Worm (Caenorhabditis elegans) whole organism, young adult: ENCODE data around the gene trpp-11.
A peak's percentile ranks its signal among the peaks of the same experiment; 100 is the strongest.

ENCODE experiments used
- C06A6.2 ChIP-seq: fragments of 200-800 bp; sonication (Bioruptor generic); conservative IDR thresholded peaks from 2 replicates; pipeline ENCODE4 v1.3.6; 2022; ENCODE audit warnings: missing genetic modification characterization, missing compliant biosample characterization
- F23B12.7 ChIP-seq: sonication (generic microtip); optimal IDR thresholded peaks from 2 replicates; lab custom pipeline; 2017; ENCODE audit warnings: missing genetic modification characterization, mild to moderate bottlenecking, missing compliant biosample characterization, antibody characterized with exemption, moderate library complexity; ENCODE audit not compliant: insufficient read depth
- F33H1.4 ChIP-seq: fragments of 200-800 bp; sonication (Bioruptor generic); IDR thresholded peaks from 2 replicates; pipeline ENCODE4 v1.3.6; 2022; ENCODE audit warnings: missing genetic modification reagents, missing genetic modification characterization, missing compliant biosample characterization
- F37B4.10 ChIP-seq: fragments of 200-800 bp; sonication (Bioruptor generic); IDR thresholded peaks from 2 replicates; pipeline ENCODE4 v1.3.6; 2022; ENCODE audit warnings: missing genetic modification characterization, missing compliant biosample characterization
- F52B5.7 ChIP-seq: sonication (generic microtip); optimal IDR thresholded peaks from 2 replicates; lab custom pipeline; 2016; ENCODE audit warnings: mild to moderate bottlenecking, missing genetic modification characterization, missing compliant biosample characterization
- F57C9.4 ChIP-seq: sonication (generic microtip); optimal IDR thresholded peaks from 2 replicates; lab custom pipeline; 2017; ENCODE audit warnings: mild to moderate bottlenecking, missing genetic modification characterization, missing compliant biosample characterization
- K11D2.4 ChIP-seq: fragments of 200-800 bp; sonication (Bioruptor generic); IDR thresholded peaks from 2 replicates; pipeline ENCODE4 v1.3.6; 2022; ENCODE audit warnings: missing genetic modification reagents, missing genetic modification characterization, missing compliant biosample characterization
- K12H6.12 ChIP-seq: fragments of 200-800 bp; sonication (Bioruptor generic); optimal IDR thresholded peaks from 2 replicates; lab custom pipeline; 2018; ENCODE audit warnings: mild to moderate bottlenecking, missing genetic modification characterization, missing compliant biosample characterization
- T07F8.4 ChIP-seq: sonication (generic microtip); optimal IDR thresholded peaks from 2 replicates; lab custom pipeline; 2016; ENCODE audit warnings: mild to moderate bottlenecking, missing genetic modification characterization, moderate library complexity, missing compliant biosample characterization
- Y67H2A.10 ChIP-seq: fragments of 200-800 bp; sonication (Bioruptor generic); conservative IDR thresholded peaks from 2 replicates; pipeline ENCODE4 v1.3.6; 2022; ENCODE audit warnings: missing genetic modification reagents, missing genetic modification characterization, missing compliant biosample characterization
- attf-3 ChIP-seq: fragments of 200-800 bp; sonication (Bioruptor generic); conservative IDR thresholded peaks from 2 replicates; pipeline ENCODE4 v1.3.6; 2022; ENCODE audit warnings: missing genetic modification reagents, missing genetic modification characterization, missing compliant biosample characterization
- attf-6 ChIP-seq: fragments of 200-800 bp; sonication (Bioruptor generic); IDR thresholded peaks from 2 replicates; pipeline ENCODE4 v1.3.6; 2022; ENCODE audit warnings: missing genetic modification reagents, missing genetic modification characterization, missing compliant biosample characterization
- bed-1 ChIP-seq: fragments of 200-800 bp; sonication (Bioruptor generic); IDR thresholded peaks from 2 replicates; pipeline ENCODE4 v1.3.6; 2022; ENCODE audit warnings: missing genetic modification reagents, missing genetic modification characterization, missing compliant biosample characterization
- bed-2 ChIP-seq: fragments of 200-800 bp; sonication (Bioruptor generic); IDR thresholded peaks from 2 replicates; pipeline ENCODE4 v1.3.6; 2022; ENCODE audit warnings: missing genetic modification reagents, missing genetic modification characterization, missing compliant biosample characterization
- ceh-100 ChIP-seq: fragments of 200-800 bp; sonication (Bioruptor generic); IDR thresholded peaks from 2 replicates; pipeline ENCODE4 v1.3.6; 2022; ENCODE audit warnings: missing genetic modification reagents, missing genetic modification characterization, missing compliant biosample characterization
- die-1 ChIP-seq: sonication (generic microtip); optimal IDR thresholded peaks from 2 replicates; lab custom pipeline; 2016; ENCODE audit warnings: missing genotype, mild to moderate bottlenecking, missing genetic modification characterization, missing compliant biosample characterization
- egl-18 ChIP-seq: fragments of 200-800 bp; sonication (Bioruptor generic); IDR thresholded peaks from 2 replicates; pipeline ENCODE4 v1.3.6; 2022; ENCODE audit warnings: missing genetic modification reagents, missing genetic modification characterization, missing compliant biosample characterization
- egl-44 ChIP-seq: fragments of 200-800 bp; sonication (Bioruptor generic); IDR thresholded peaks from 2 replicates; pipeline ENCODE4 v1.3.6; 2022; ENCODE audit warnings: missing genetic modification reagents, missing genetic modification characterization, missing compliant biosample characterization
- fkh-3 ChIP-seq: sonication (generic microtip); optimal IDR thresholded peaks from 2 replicates; lab custom pipeline; 2016; ENCODE audit warnings: mild to moderate bottlenecking, missing genetic modification characterization, missing compliant biosample characterization
- hmg-20 ChIP-seq: fragments of 200-800 bp; sonication (Bioruptor generic); IDR thresholded peaks from 2 replicates; pipeline ENCODE4 v1.3.6; 2022; ENCODE audit warnings: missing genetic modification reagents, missing genetic modification characterization, missing compliant biosample characterization
- hrde-1 ChIP-seq: sonication (generic microtip); optimal IDR thresholded peaks from 2 replicates; lab custom pipeline; 2016; ENCODE audit warnings: missing genetic modification characterization, mild to moderate bottlenecking, missing compliant biosample characterization, moderate library complexity, missing genotype, missing genetic modification reagents, borderline replicate concordance
- let-526 ChIP-seq: fragments of 200-800 bp; sonication (Bioruptor generic); IDR thresholded peaks from 2 replicates; pipeline ENCODE4 v1.3.6; 2022; ENCODE audit warnings: missing genetic modification reagents, missing genetic modification characterization, missing compliant biosample characterization
- lin-40 ChIP-seq: sonication (generic microtip); optimal IDR thresholded peaks from 2 replicates; lab custom pipeline; 2016; ENCODE audit warnings: missing genetic modification characterization, mild to moderate bottlenecking, missing compliant biosample characterization, missing genotype, missing genetic modification reagents
- lin-54 ChIP-seq: fragments of 200-800 bp; sonication (Bioruptor generic); optimal IDR thresholded peaks from 2 replicates; lab custom pipeline; 2018; ENCODE audit warnings: mild to moderate bottlenecking, missing genetic modification characterization, missing compliant biosample characterization
- lsl-1 ChIP-seq: fragments of 200-800 bp; sonication (Bioruptor generic); optimal IDR thresholded peaks from 2 replicates; lab custom pipeline; 2018; ENCODE audit warnings: mild to moderate bottlenecking, missing genetic modification characterization, moderate library complexity, missing compliant biosample characterization
- madf-10 ChIP-seq: sonication (generic microtip); optimal IDR thresholded peaks from 2 replicates; lab custom pipeline; 2016; ENCODE audit warnings: mild to moderate bottlenecking, missing genetic modification characterization, missing compliant biosample characterization
- madf-8 ChIP-seq: fragments of 200-800 bp; sonication (Bioruptor generic); conservative IDR thresholded peaks from 2 replicates; pipeline ENCODE4 v1.3.6; 2022; ENCODE audit warnings: missing genetic modification reagents, missing genetic modification characterization, missing compliant biosample characterization
- mcd-1 ChIP-seq: fragments of 200-800 bp; sonication (Bioruptor generic); IDR thresholded peaks from 2 replicates; pipeline ENCODE4 v1.3.6; 2022; ENCODE audit warnings: missing genetic modification reagents, missing genetic modification characterization, missing compliant biosample characterization
- mel-28 ChIP-seq: sonication (generic microtip); optimal IDR thresholded peaks from 2 replicates; lab custom pipeline; 2016; ENCODE audit warnings: borderline replicate concordance, mild to moderate bottlenecking, missing genetic modification characterization, missing compliant biosample characterization
- mes-4 ChIP-seq: sonication (generic microtip); optimal IDR thresholded peaks from 2 replicates; lab custom pipeline; 2016; ENCODE audit warnings: missing genotype, missing genetic modification characterization, missing compliant biosample characterization
- nfya-1 ChIP-seq: sonication (generic microtip); optimal IDR thresholded peaks from 2 replicates; lab custom pipeline; 2017; ENCODE audit warnings: antibody characterized with exemption, missing compliant biosample characterization, missing genetic modification characterization, borderline replicate concordance; ENCODE audit not compliant: insufficient read depth
- nhr-80 ChIP-seq: sonication (generic microtip); optimal IDR thresholded peaks from 2 replicates; lab custom pipeline; 2016; ENCODE audit warnings: missing genetic modification characterization, missing compliant biosample characterization
- nhr-90 ChIP-seq: sonication (generic microtip); optimal IDR thresholded peaks from 2 replicates; lab custom pipeline; 2016; ENCODE audit warnings: missing genotype, mild to moderate bottlenecking, missing genetic modification characterization, missing compliant biosample characterization
- pbrm-1 ChIP-seq: fragments of 200-800 bp; sonication (Bioruptor generic); IDR thresholded peaks from 2 replicates; pipeline ENCODE4 v1.3.6; 2022; ENCODE audit warnings: missing genetic modification reagents, missing genetic modification characterization, missing compliant biosample characterization
- pha-4 ChIP-seq: fragments of 150-350 bp; sonication (generic microtip); optimal IDR thresholded peaks from 2 replicates; lab custom pipeline; 2014; ENCODE audit warnings: missing biosample characterization, missing genetic modification reagents, missing genetic modification characterization
- rec-8 ChIP-seq, 2 experiments: sonication (generic microtip); optimal IDR thresholded peaks; 2 replicates each; lab custom pipeline; 2016; ENCODE audit warnings: mild to moderate bottlenecking in 2 of 2, missing genetic modification characterization in 2 of 2, missing genetic modification reagents in 2 of 2, missing genotype in 2 of 2, missing biosample characterization in 1 of 2, missing compliant biosample characterization in 1 of 2, moderate library complexity in 1 of 2
- repo-1 ChIP-seq: sonication (generic microtip); optimal IDR thresholded peaks from 2 replicates; lab custom pipeline; 2017; ENCODE audit warnings: mild to moderate bottlenecking, missing genetic modification characterization, missing compliant biosample characterization
- sdz-38 ChIP-seq: sonication (generic microtip); optimal IDR thresholded peaks from 2 replicates; lab custom pipeline; 2016; ENCODE audit warnings: missing genotype, missing genetic modification characterization, missing compliant biosample characterization
- snpc-1.1 ChIP-seq: sonication (generic microtip); optimal IDR thresholded peaks from 2 replicates; lab custom pipeline; 2017; ENCODE audit warnings: missing genetic modification characterization, mild to moderate bottlenecking, missing compliant biosample characterization, antibody characterized with exemption, moderate library complexity, missing genotype, missing genetic modification reagents; ENCODE audit not compliant: insufficient read depth
- snpc-3.4 ChIP-seq: sonication (generic microtip); optimal IDR thresholded peaks from 2 replicates; lab custom pipeline; 2017; ENCODE audit warnings: missing genetic modification characterization, mild to moderate bottlenecking, missing compliant biosample characterization, antibody characterized with exemption, moderate library complexity, missing genotype, missing genetic modification reagents
- tbx-9 ChIP-seq: sonication (generic microtip); optimal IDR thresholded peaks from 2 replicates; lab custom pipeline; 2016; ENCODE audit warnings: borderline replicate concordance, missing genetic modification characterization, inconsistent platforms, missing compliant biosample characterization
- xnd-1 ChIP-seq: sonication (generic microtip); optimal IDR thresholded peaks from 2 replicates; lab custom pipeline; 2016; ENCODE audit warnings: missing genotype, missing genetic modification reagents, missing genetic modification characterization, missing compliant biosample characterization
- zfh-2 ChIP-seq: fragments of 200-800 bp; sonication (Bioruptor generic); conservative IDR thresholded peaks from 2 replicates; pipeline ENCODE4 v1.3.6; 2022; ENCODE audit warnings: missing genetic modification reagents, missing genetic modification characterization, missing compliant biosample characterization
- zim-3 ChIP-seq: sonication (generic microtip); optimal IDR thresholded peaks from 2 replicates; lab custom pipeline; 2017; ENCODE audit warnings: mild to moderate bottlenecking, missing genetic modification characterization, moderate library complexity, missing compliant biosample characterization
- ztf-25 ChIP-seq: fragments of 200-800 bp; sonication (Bioruptor generic); IDR thresholded peaks from 2 replicates; pipeline ENCODE4 v1.3.6; 2022; ENCODE audit warnings: missing genetic modification reagents, missing genetic modification characterization, missing compliant biosample characterization
- ztf-26 ChIP-seq: sonication (generic microtip); optimal IDR thresholded peaks from 2 replicates; lab custom pipeline; 2017; ENCODE audit warnings: missing genetic modification characterization, missing compliant biosample characterization
- ztf-3 ChIP-seq: fragments of 200-800 bp; sonication (Bioruptor generic); optimal IDR thresholded peaks from 2 replicates; lab custom pipeline; 2018; ENCODE audit warnings: mild to moderate bottlenecking, missing genetic modification characterization, missing compliant biosample characterization
- ztf-6 ChIP-seq: fragments of 200-800 bp; sonication (Bioruptor generic); IDR thresholded peaks from 2 replicates; pipeline ENCODE4 v1.3.6; 2022; ENCODE audit warnings: missing genetic modification reagents, missing genetic modification characterization, missing compliant biosample characterization

Gene trpp-11

ce11 chrIII:783254-783753 is 11.6 kb upstream of the trpp-11 start, which contains the start of the genes dagl-2 and ppm-1.G (continued):
- 0 out of 2 replicates have a peak, but pooled peaks have one; percentile 27 for TF ChIP-seq zfh-2 (GFP tag; lab: Robert Waterston, UW)
- peak; percentile 41 for TF ChIP-seq lsl-1
- peak; percentile 28 for TF ChIP-seq nhr-80 (tag; lab: Kevin White, UChicago)
- TF ChIP-seq pha-4 (tag; lab: Kevin White, UChicago) = no peak
- peak; percentile 28 for TF ChIP-seq mel-28 (tag; lab: Kevin White, UChicago)
- TF ChIP-seq F23B12.7 (tag; lab: Kevin White, UChicago) = peak; percentile 63
- no peak for TF ChIP-seq madf-8 (GFP tag; lab: Robert Waterston, UW)
- TF ChIP-seq hrde-1 = no peak
- TF ChIP-seq repo-1 (tag; lab: Kevin White, UChicago) = no peak
- no peak for TF ChIP-seq ceh-100
- no peak for TF ChIP-seq ztf-26
- TF ChIP-seq ztf-3 (GFP tag; lab: Kevin White, UChicago) = no peak
- TF ChIP-seq bed-1 (GFP tag; lab: Robert Waterston, UW) = no peak
- no peak for TF ChIP-seq sdz-38 (tag; lab: Kevin White, UChicago)
- peak; percentile 52 for TF ChIP-seq lin-40 (tag; lab: Kevin White, UChicago)
- no peak for TF ChIP-seq egl-18 (GFP tag; lab: Robert Waterston, UW)
- peak; percentile 30 for TF ChIP-seq K12H6.12 (tag; lab: Kevin White, UChicago)
- TF ChIP-seq madf-10 (tag; lab: Kevin White, UChicago) = peak; percentile 22
- peak; percentile 47; the same call in 1 of the 2 replicates for TF ChIP-seq F33H1.4 (GFP tag; lab: Robert Waterston, UW)
- peak; percentile 47; the same call in 1 of the 2 replicates for TF ChIP-seq Y67H2A.10 (GFP tag; lab: Robert Waterston, UW)
- TF ChIP-seq let-526 = no peak
- no peak for TF ChIP-seq pbrm-1 (GFP tag; lab: Robert Waterston, UW)
- TF ChIP-seq rec-8 (tag; optimal IDR thresholded peaks at IDR 0.05; lab: Kevin White, UChicago) = peak in 1 of 2 experiments; percentile 3
- TF ChIP-seq snpc-1.1 (tag; lab: Kevin White, UChicago) = no peak
- no peak for TF ChIP-seq die-1 (tag; lab: Kevin White, UChicago)
- no peak for TF ChIP-seq ztf-6 (GFP tag; lab: Robert Waterston, UW)
- TF ChIP-seq attf-3 = 0 out of 2 replicates have a peak, but pooled peaks have one; percentile 52
- TF ChIP-seq mcd-1 (GFP tag; lab: Robert Waterston, UW) = peak; percentile 91
- TF ChIP-seq C06A6.2 = no peak
- no peak for TF ChIP-seq zim-3
- TF ChIP-seq mes-4 = no peak
- no peak for TF ChIP-seq xnd-1 (tag; lab: Kevin White, UChicago)
- no peak for TF ChIP-seq tbx-9
- TF ChIP-seq lin-54 (GFP tag; lab: Kevin White, UChicago) = peak; percentile 53
- TF ChIP-seq bed-2 (GFP tag; lab: Robert Waterston, UW) = 0 out of 2 replicates have a peak, but pooled peaks have one; percentile 20
- TF ChIP-seq fkh-3 (tag; lab: Kevin White, UChicago) = no peak
- TF ChIP-seq F57C9.4 = no peak
- no peak for TF ChIP-seq F52B5.7 (tag; lab: Kevin White, UChicago)
- no peak for TF ChIP-seq nhr-90 (tag; lab: Kevin White, UChicago)
- TF ChIP-seq snpc-3.4 = peak; percentile 21
- TF ChIP-seq egl-44 = no peak
- 0 out of 2 replicates have a peak, but pooled peaks have one; percentile 23 for TF ChIP-seq K11D2.4 (GFP tag; lab: Robert Waterston, UW)
- no peak for TF ChIP-seq nfya-1
- TF ChIP-seq attf-6 (GFP tag; lab: Robert Waterston, UW) = no peak
- no peak for TF ChIP-seq ztf-25 (GFP tag; lab: Robert Waterston, UW)
- no peak for TF ChIP-seq T07F8.4 (tag; lab: Kevin White, UChicago)
- TF ChIP-seq hmg-20 (GFP tag; lab: Robert Waterston, UW) = no peak
- no peak for TF ChIP-seq F37B4.10 (GFP tag; lab: Robert Waterston, UW)
